Fruit fly (Drosophila melanogaster) whole organism, larva: ENCODE results near the gene CG11634.

ENCODE experiments used
- noc ChIP-seq: fragments of 200-800 bp; sonication (Bioruptor generic); optimal IDR thresholded peaks from 3 replicates; lab custom pipeline; 2019; ENCODE audit warnings: missing biosample characterization, mild to moderate bottlenecking, missing genetic modification characterization, moderate library complexity

The CG11634 gene

dm6 chr2L:21904183-21904582 lies 11.9 kb upstream of the CG11634 start:
- no peak for TF ChIP-seq noc

DNA sequence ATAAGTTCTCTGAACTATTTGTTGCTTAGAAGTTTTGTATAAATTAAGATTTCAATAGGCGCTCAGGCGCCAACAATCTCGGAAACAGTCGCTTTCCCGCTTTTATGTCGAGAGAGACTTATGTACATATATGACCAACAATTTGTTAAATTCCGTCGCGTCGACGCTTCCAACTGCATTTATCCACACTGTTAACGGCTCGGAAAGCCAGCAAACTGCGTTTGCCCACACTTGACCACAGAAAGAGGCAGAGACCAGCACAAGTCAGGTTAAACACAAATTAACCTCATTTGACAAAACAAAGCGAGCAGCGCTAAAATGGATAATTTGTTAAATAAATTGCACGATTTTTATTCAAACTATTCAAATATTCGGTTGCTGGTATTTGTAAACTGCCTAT lies 11.0 kb upstream of the CG11634 start:
- no peak for TF ChIP-seq noc

DNA sequence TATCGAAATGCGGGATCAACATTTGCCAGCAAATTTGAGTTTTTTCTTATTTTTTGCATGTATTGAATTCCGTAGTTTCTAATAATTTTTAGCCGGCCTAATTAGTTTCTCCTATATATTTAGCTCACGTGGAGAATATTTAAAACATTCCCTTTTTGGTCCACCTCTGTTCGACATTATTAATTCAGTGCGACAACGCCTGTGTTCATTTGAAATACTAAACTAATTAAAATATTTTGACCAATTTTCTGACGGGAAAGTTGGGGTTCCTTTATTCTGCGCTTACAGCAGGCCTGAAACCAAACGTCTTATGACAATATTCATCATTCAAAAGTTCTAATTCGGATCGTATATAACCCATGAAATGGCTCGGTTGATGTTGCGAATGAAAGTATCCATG lies 10.1 kb upstream of the CG11634 start, which contains the start of gene CG1428:
TSS of gene CG1428 (plus strand) at position 301 of the 400 bp plus-strand sequence.
- no peak for TF ChIP-seq noc

DNA sequence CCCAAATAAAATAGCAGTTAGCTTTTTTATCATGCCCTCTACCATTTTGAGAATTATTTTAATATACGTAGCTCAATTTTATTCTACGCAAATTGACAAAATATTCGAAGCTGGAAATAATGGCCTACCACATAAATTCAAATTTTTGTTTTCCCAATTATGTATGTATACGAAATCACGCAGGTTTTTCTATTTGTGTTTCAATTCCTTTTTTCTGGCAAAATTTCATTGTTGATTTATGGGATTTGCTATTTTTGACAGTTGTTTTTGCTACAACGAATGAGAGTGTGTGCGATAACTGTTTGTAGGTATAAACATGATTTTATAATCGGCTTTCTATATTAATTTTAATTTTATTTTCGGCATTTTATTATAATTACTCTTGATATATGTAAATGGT lies 842 bp upstream of the CG11634 start, which contains the start of gene CG31600:
TSS of gene CG31600 (minus strand) at position 101 of the 400 bp plus-strand sequence.
- TF ChIP-seq noc: no peak

- TF ChIP-seq noc: no peak
Measured at dm6 chr2L:21923267-21923666, 7.2 kb downstream of the CG11634 start.

dm6 chr2L:21933496-21933895 lies 17.4 kb downstream of the CG11634 start:
- no peak for TF ChIP-seq noc
